Worm (Caenorhabditis elegans): ENCODE data around the gene gst-20.
A peak's percentile ranks its signal among the peaks of the same experiment; 100 is the strongest.

gst-20 gene

DNA sequence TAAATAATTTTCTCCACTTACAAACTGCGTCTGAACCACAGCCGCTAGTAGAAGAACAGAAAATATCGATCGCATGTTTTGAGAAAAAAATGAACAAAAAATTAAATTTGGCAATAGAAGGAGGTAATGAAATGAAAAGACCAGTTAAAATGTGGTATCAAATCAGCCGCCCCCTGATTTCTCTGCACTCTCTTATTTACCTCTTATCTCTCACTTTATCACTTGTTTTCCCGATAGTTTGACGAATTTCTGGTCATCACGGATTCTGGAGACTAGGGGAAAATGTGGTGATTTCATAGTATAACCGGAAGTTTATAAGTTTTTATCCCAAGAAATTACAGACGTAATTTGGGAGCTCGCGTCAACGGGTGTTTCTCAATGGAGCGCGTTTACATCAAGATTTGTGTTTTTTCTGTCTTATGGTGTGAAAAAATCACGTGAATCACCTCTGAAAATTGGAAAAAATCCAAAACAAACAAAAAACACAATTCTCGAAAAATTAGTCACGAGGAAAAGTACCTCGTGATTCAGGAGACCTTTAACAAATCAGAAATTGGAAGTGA, 15.9 kb downstream of the gst-20 start, which contains the start of gene clec-146:
clec-146 (minus strand) TSS at position 116 of the 563 bp plus-strand sequence.
- TF ChIP-seq egl-27 (tag; optimal IDR thresholded peaks at IDR 0.05) (no peak), fos-1 (tag; optimal IDR thresholded peaks at IDR 0.05) (no peak), sma-3 (GFP tag; optimal IDR thresholded peaks at IDR 0.05) (peak; percentile 27)

DNA sequence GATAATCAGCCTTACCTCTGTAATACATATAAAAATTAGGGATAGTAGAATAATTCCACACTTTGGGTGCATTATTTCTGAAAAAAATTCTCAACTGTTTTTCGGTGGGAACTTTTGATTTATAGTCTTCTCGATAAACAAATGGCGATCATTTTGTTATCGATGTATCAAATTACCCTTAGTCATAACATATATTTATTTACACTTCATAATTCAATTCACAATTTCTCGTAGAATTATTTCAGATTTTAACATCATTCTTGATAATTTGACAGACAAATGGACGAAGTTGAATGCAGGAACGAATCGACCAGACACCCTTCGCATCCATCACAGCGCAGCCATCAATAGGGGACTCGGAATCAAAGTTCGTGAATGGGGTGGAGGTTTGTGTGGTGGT, 19.2 kb downstream of the gst-20 start, which contains the start of gene clec-145:
clec-145 (minus strand) TSS at position 101 of the 400 bp plus-strand sequence.
- TF ChIP-seq unc-62 (GFP tag; optimal IDR thresholded peaks at IDR 0.05) (no peak), nhr-77 (tag; optimal IDR thresholded peaks at IDR 0.05) (no peak), aly-2 (tag; optimal IDR thresholded peaks at IDR 0.05) (no peak), ztf-4 (tag; optimal IDR thresholded peaks at IDR 0.05) (no peak), crh-2 (tag; optimal IDR thresholded peaks at IDR 0.05) (no peak), C34F6.9 (tag; optimal IDR thresholded peaks at IDR 0.05) (no peak), dmd-4 (tag; optimal IDR thresholded peaks at IDR 0.05) (no peak), unc-39 (tag; optimal IDR thresholded peaks at IDR 0.05) (no peak), elt-3 (tag; optimal IDR thresholded peaks at IDR 0.05) (no peak), fos-1 (tag; optimal IDR thresholded peaks at IDR 0.05) (no peak), ceh-16 (tag; optimal IDR thresholded peaks at IDR 0.05) (no peak), mdl-1 (tag; optimal IDR thresholded peaks at IDR 0.05) (no peak), nhr-21 (tag; optimal IDR thresholded peaks at IDR 0.05) (no peak), skn-1 (tag; optimal IDR thresholded peaks at IDR 0.05) (no peak), sma-3 (GFP tag; optimal IDR thresholded peaks at IDR 0.05) (no peak)

DNA sequence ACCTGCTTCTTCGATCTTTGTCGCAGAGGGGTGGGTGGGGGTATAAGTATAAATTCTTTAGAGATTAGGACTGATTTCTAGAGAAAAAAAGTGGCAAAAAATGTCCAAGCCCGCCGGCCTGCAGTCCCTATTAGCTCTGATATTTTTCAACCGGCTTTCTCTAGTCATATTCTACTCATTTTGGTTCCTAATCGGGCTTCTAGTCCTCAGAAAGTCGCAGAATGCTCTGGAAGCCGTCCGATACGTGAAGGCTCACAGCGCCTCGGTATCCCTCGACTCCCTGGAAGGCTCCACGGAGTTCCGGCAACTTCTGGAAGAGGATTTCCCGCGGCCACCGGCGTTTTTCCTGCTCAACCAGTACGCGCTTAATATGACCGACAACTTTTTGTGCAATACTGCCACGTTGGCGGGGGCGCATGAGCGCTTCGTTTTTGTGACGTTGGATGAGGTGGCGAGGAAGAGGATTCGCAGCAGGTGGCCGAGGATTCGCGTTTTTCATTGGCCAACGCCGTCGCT, 23.9 kb downstream of the gst-20 start, which contains the start of gene Y48E1B.8:
Y48E1B.8 (plus strand) TSS at position 51 of the 516 bp plus-strand sequence.
- no peak for TF ChIP-seq dmd-4 (tag; optimal IDR thresholded peaks at IDR 0.05)
- no peak for TF ChIP-seq elt-3 (tag; optimal IDR thresholded peaks at IDR 0.05)
- TF ChIP-seq Y55F3AM.14 (GFP tag; optimal IDR thresholded peaks at IDR 0.05), result no peak

DNA sequence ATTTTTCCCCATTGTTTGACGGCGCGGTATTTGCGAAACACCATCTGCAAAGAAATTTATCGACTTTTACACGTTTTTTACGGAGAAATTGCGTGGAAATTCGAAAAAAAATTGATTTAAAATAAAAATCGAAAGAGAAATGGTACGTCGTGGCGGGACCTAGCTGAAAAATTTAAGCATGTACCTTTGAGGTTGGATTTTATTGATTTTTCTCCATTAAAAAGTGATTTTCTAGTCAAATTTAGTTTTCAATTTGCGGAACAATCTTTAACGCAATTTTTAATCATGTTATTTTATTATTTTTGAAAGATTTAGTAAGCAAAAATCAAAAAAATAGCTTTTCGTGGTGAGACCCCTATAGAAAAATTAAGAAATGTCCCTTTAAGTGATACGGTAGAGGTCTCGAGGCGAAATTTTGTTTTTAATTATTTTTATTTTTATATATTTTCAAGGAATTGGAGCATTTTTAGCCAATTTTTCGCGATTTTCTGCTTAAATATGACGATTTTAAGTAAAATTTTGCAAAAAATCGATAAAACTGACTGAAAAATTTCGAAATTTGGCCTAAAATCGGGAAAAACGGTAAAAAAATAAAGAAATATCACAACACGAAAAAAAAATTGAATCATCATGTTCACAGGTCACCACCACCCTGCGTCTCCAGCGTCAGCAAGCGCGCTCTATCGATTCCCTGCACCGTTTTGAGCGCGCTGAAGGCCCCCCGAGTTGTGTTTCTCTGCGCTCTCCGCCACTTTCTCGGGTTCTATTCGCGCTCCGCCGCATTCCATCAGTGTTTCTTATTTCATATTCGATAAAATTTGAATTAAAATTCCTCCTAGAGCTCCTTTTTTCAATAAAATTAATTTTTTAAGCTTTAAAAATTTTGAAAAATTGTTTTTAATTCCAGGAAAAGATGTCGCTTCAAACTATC, 34.3 kb downstream of the gst-20 start, which contains the start of the genes mrpl-37 and lin-38:
mrpl-37 (minus strand) TSS at position 51 of the 931 bp plus-strand sequence.
lin-38 (plus strand) TSS at position 908 of the 931 bp plus-strand sequence.
- TF ChIP-seq unc-39 (tag; optimal IDR thresholded peaks at IDR 0.05), result no peak
- no peak for TF ChIP-seq zag-1 (tag; optimal IDR thresholded peaks at IDR 0.05)
- TF ChIP-seq skn-1 (tag; optimal IDR thresholded peaks at IDR 0.05), result no peak
- TF ChIP-seq egl-27 (tag; optimal IDR thresholded peaks at IDR 0.05), result no peak
- TF ChIP-seq ztf-4 (tag; optimal IDR thresholded peaks at IDR 0.05), result no peak
- peak; percentile 79 for TF ChIP-seq nhr-129 (tag; optimal IDR thresholded peaks at IDR 0.05)
- TF ChIP-seq peb-1 (tag; optimal IDR thresholded peaks at IDR 0.05), result no peak
- TF ChIP-seq sem-4 (tag; optimal IDR thresholded peaks at IDR 0.05), result peak; percentile 22
- TF ChIP-seq lin-39 (tag; optimal IDR thresholded peaks at IDR 0.05), result no peak
- TF ChIP-seq sma-9 (GFP tag; optimal IDR thresholded peaks at IDR 0.05), result no peak
- TF ChIP-seq sma-9 (tag; optimal IDR thresholded peaks at IDR 0.05), result no peak
- no peak for TF ChIP-seq ama-1 (optimal IDR thresholded peaks at IDR 0.05)
- TF ChIP-seq F13H6.1 (tag; optimal IDR thresholded peaks at IDR 0.05), result peak; percentile 52
- TF ChIP-seq gmeb-1 (tag; optimal IDR thresholded peaks at IDR 0.05), result peak; percentile 62
- TF ChIP-seq ztf-11 (tag; optimal IDR thresholded peaks at IDR 0.05), result no peak
- TF ChIP-seq ceh-16 (tag; optimal IDR thresholded peaks at IDR 0.05), result peak; percentile 31
- TF ChIP-seq nhr-10 (tag; optimal IDR thresholded peaks at IDR 0.05), result no peak
- peak; percentile 66 for TF ChIP-seq snpc-4 (tag; optimal IDR thresholded peaks at IDR 0.05)
- no peak for TF ChIP-seq mdl-1 (tag; optimal IDR thresholded peaks at IDR 0.05)
- no peak for TF ChIP-seq ZK546.5 (tag; optimal IDR thresholded peaks at IDR 0.05)
- no peak for TF ChIP-seq elt-3 (tag; optimal IDR thresholded peaks at IDR 0.05)
- no peak for TF ChIP-seq ztf-1 (GFP tag; conservative IDR thresholded peaks at IDR 0.05)
- peak; percentile 30 to 79 for TF ChIP-seq lsy-2 (tag; optimal IDR thresholded peaks at IDR 0.05)
- peak; percentile 7 for TF ChIP-seq mab-5 (tag; optimal IDR thresholded peaks at IDR 0.05)
- TF ChIP-seq ceh-82 (tag; optimal IDR thresholded peaks at IDR 0.05), result no peak
- TF ChIP-seq alr-1 (tag; optimal IDR thresholded peaks at IDR 0.05), result no peak
- peak; percentile 68 for TF ChIP-seq crh-2 (tag; optimal IDR thresholded peaks at IDR 0.05)
- TF ChIP-seq lin-13 (GFP tag; optimal IDR thresholded peaks at IDR 0.05), result peak; percentile 94
- TF ChIP-seq C34F6.9 (tag; optimal IDR thresholded peaks at IDR 0.05), result peak; percentile 65
- TF ChIP-seq unc-62 (GFP tag; optimal IDR thresholded peaks at IDR 0.05), result no peak
- TF ChIP-seq unc-55 (GFP tag; optimal IDR thresholded peaks at IDR 0.05), result peak; percentile 96
- TF ChIP-seq nhr-25 (tag; optimal IDR thresholded peaks at IDR 0.05), result no peak
- TF ChIP-seq nhr-6 (tag; optimal IDR thresholded peaks at IDR 0.05), result no peak
- TF ChIP-seq nhr-11 (tag; optimal IDR thresholded peaks at IDR 0.05), result no peak
- no peak for TF ChIP-seq blmp-1 (tag; optimal IDR thresholded peaks at IDR 0.05; ENCODE audit: insufficient read depth)
- no peak for TF ChIP-seq elt-1 (tag; optimal IDR thresholded peaks at IDR 0.05)
- TF ChIP-seq lin-11 (tag; optimal IDR thresholded peaks at IDR 0.05), result peak; percentile 69

Data from whole organism, L2 larva.